Worm (Caenorhabditis elegans): ENCODE measurements around the gene nspg-11.

DNA sequence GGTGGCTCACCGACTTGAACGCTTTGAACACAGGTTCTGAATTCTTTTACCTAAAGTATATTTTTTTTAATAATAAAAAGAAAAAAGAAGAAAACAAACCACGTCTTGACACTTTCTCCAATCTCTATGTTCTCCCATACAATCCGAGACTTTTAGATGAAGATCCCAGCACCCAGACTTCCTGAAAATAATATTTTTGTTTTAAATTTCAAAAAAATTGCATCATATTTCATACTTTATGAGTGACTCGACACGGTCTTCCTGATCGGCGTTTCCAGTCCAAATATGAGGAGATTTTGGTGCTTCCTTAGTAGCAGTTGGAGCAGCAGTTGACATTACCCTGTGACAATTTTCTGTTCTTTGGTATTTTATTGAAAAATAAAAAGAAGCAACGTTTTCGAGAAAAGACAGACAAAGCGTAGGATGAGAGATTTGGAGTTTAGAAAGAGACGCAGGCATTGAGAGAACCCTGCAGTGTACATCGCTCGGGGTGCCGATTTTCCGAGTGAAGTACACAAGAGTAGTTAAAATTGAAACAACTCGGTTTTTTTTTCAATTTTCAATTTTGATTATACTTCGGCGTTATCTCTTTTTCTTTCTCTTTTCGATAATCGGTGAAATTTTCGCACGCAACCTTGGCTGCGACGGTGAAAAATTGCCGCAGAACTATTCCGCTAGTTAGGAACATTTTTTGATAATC, 11.8 kb upstream of the nspg-11 start, which contains the start of the genes coa-4 and T20D3.14:
- TF ChIP-seq sem-4 (tag; optimal IDR thresholded peaks at IDR 0.05): peak; percentile 25
- TF ChIP-seq lin-11 (tag; optimal IDR thresholded peaks at IDR 0.05): no peak
- TF ChIP-seq lsy-2 (tag; optimal IDR thresholded peaks at IDR 0.05): peak in 1 of 2 experiments; percentile 69
- TF ChIP-seq nhr-237 (tag; optimal IDR thresholded peaks at IDR 0.05): no peak
- no peak for TF ChIP-seq elt-3 (tag; optimal IDR thresholded peaks at IDR 0.05)
- no peak for TF ChIP-seq nhr-77 (tag; optimal IDR thresholded peaks at IDR 0.05)
